Worm (Caenorhabditis elegans): ENCODE results near the gene Y39G8B.1.
"Not testable (repeated sequence)": the region's sequence is repeated elsewhere in the genome, so short reads cannot be mapped to it uniquely, and the experiment has no call there.

The Y39G8B.1 gene

DNA sequence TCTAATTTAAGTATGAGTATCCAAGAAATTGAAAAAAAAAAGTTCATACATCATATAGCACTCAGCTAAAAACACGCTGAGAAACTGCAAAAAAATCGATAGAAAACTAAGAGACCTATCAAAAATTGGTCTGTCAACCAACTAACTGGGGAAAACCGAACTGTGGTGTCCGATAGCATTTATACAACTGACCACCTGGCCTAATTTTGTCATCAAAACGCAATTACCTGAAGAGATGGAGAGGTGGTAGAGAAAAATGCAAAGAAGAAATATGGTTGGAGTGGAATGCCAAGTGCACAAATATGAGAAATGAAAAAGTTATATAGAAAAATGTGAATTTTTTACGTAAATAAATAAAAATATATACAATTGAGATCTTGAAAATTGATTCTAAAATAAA lies at the start of gene Y39G8B.1:
Gene Y39G8B.1, minus strand, starts transcription at position 299 of the 400 bp plus-strand sequence.
- no peak for TF ChIP-seq efl-1 (GFP tag; optimal IDR thresholded peaks at IDR 0.05)
- TF ChIP-seq Y79H2A.3 (GFP tag; conservative IDR thresholded peaks at IDR 0.05), result no peak
- no peak for TF ChIP-seq ztf-18 (tag; optimal IDR thresholded peaks at IDR 0.05)
- TF ChIP-seq F55B11.4 (tag; optimal IDR thresholded peaks at IDR 0.05; ENCODE audit: borderline replicate concordance, insufficient read depth), result no peak
- TF ChIP-seq attf-3 (GFP tag; conservative IDR thresholded peaks at IDR 0.05), result no peak
- TF ChIP-seq somi-1 (GFP tag; optimal IDR thresholded peaks at IDR 0.05), result no peak
- no peak for TF ChIP-seq egrh-3 (GFP tag; IDR thresholded peaks at IDR 0.05)
- TF ChIP-seq dpff-1 (tag; optimal IDR thresholded peaks at IDR 0.05), result no peak
- TF ChIP-seq atf-7 (tag; optimal IDR thresholded peaks at IDR 0.05), result no peak
- TF ChIP-seq Y95B8A.8 (GFP tag; IDR thresholded peaks at IDR 0.05), result no peak
- no peak for TF ChIP-seq snpc-3.4 (tag; optimal IDR thresholded peaks at IDR 0.05)
- peak; percentile 52 to 64 for TF ChIP-seq let-607 (tag; optimal IDR thresholded peaks at IDR 0.05)
- TF ChIP-seq hlh-12 (tag; optimal IDR thresholded peaks at IDR 0.05), result no peak
- TF ChIP-seq ztf-26 (tag; optimal IDR thresholded peaks at IDR 0.05), result no peak
- TF ChIP-seq B0019.2 (GFP tag; conservative IDR thresholded peaks at IDR 0.05), result no peak
- no peak for TF ChIP-seq tbx-9 (tag; optimal IDR thresholded peaks at IDR 0.05; ENCODE audit: borderline replicate concordance)
- TF ChIP-seq tlf-1 (GFP tag; optimal IDR thresholded peaks at IDR 0.05), result no peak
- TF ChIP-seq gei-17 (GFP tag; optimal IDR thresholded peaks at IDR 0.05), result no peak
- no peak for TF ChIP-seq tbp1 (GFP tag; optimal IDR thresholded peaks at IDR 0.05)
- TF ChIP-seq sdz-38 (tag; optimal IDR thresholded peaks at IDR 0.05), result no peak
- TF ChIP-seq Y53F4B.3 (GFP tag; IDR thresholded peaks at IDR 0.05), result no peak
- TF ChIP-seq nhr-80 (tag; optimal IDR thresholded peaks at IDR 0.05), result peak; percentile 55
- TF ChIP-seq snpc-4 (GFP tag; optimal IDR thresholded peaks at IDR 0.05), result no peak
- peak in 1 of 4 experiments; percentile 8 for TF ChIP-seq snpc-4 (tag; optimal IDR thresholded peaks at IDR 0.05)
- TF ChIP-seq pha-4 (tag; optimal IDR thresholded peaks at IDR 0.05), result no peak
- no peak for TF ChIP-seq madf-8 (GFP tag; conservative IDR thresholded peaks at IDR 0.05)

DNA sequence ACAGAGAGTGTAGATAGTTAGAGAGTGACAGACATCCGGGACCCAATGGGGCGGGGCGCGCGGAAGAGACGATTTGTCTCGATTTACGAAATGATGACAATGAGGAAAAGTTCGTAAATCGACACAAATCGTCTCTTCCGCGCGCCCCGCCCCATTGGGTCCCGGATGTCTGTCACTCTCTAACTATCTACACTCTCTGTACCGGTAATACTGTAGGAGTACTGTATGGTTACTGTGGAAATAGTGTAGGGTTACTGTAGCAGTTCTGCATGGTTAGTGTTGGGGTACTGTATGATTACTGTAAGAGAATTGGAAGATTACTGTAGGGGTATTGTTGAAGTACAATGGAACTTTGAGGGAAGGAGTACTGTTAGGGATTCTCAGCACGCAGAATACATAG lies 47.6 kb upstream of the Y39G8B.1 start, which contains the start of gene F01D5.10:
Gene F01D5.10, minus strand, starts transcription at position 101 of the 400 bp plus-strand sequence.
- TF ChIP-seq lir-1 (GFP tag; conservative IDR thresholded peaks at IDR 0.05); ztf-25 (GFP tag; IDR thresholded peaks at IDR 0.05); egrh-3 (GFP tag; IDR thresholded peaks at IDR 0.05): not testable (repeated sequence)

DNA sequence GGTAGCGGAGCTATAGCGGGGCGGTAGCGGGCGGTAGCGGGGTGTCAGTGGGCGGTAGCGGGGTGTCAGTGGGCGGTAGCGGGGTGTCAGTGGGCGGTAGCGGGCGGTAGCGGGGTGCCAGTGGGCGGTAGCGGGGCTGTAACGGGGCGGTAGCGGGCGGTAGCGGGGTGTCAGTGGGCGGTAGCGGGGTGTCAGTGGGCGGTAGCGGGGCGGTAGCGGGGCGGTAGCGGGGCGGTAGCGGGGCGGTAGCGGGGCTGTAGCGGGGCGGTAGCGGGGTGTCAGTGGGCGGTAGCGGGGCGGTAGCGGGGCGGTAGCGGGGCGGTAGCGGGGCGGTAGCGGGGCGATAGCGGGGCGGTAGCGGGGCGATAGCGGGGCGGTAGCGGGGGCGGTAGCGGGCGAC lies 46.0 kb upstream of the Y39G8B.1 start:
- TF ChIP-seq rcor-1 (GFP tag; IDR thresholded peaks at IDR 0.05) (peak; percentile 8; the same call in 1 of the 2 replicates), attf-6 (GFP tag; IDR thresholded peaks at IDR 0.05) (0 out of 2 replicates have a peak, but pooled peaks have one; percentile 30), F37B4.10 (GFP tag; IDR thresholded peaks at IDR 0.05) (0 out of 2 replicates have a peak, but pooled peaks have one; percentile 83), ztf-25 (GFP tag; IDR thresholded peaks at IDR 0.05) (peak; percentile 81), sea-2 (GFP tag; IDR thresholded peaks at IDR 0.05) (peak; percentile 68; the same call in 1 of the 2 replicates), zfh-2 (GFP tag; conservative IDR thresholded peaks at IDR 0.05) (peak; percentile 96), F52B5.7 (tag; optimal IDR thresholded peaks at IDR 0.05) (peak; percentile 18), K11D2.4 (GFP tag; IDR thresholded peaks at IDR 0.05) (0 out of 2 replicates have a peak, but pooled peaks have one; percentile 19), lag-1 (GFP tag; IDR thresholded peaks at IDR 0.05) (0 out of 2 replicates have a peak, but pooled peaks have one; percentile 43), Y79H2A.3 (GFP tag; conservative IDR thresholded peaks at IDR 0.05) (0 out of 2 replicates have a peak, but pooled peaks have one; percentile 15), lin-26 (GFP tag; IDR thresholded peaks at IDR 0.05) (0 out of 2 replicates have a peak, but pooled peaks have one; percentile 75), cebp-2 (GFP tag; IDR thresholded peaks at IDR 0.05) (peak; percentile 88; the same call in 1 of the 2 replicates), egrh-3 (GFP tag; IDR thresholded peaks at IDR 0.05) (peak; percentile 100), mcd-1 (GFP tag; IDR thresholded peaks at IDR 0.05) (peak; percentile 61), attf-3 (GFP tag; conservative IDR thresholded peaks at IDR 0.05) (peak; percentile 67), ekl-4 (GFP tag; IDR thresholded peaks at IDR 0.05) (peak; percentile 56), bed-2 (GFP tag; IDR thresholded peaks at IDR 0.05) (0 out of 2 replicates have a peak, but pooled peaks have one; percentile 27), nfyb-1 (GFP tag; IDR thresholded peaks at IDR 0.05) (0 out of 2 replicates have a peak, but pooled peaks have one; percentile 27), ets-4 (GFP tag; optimal IDR thresholded peaks at IDR 0.05) (peak; percentile 13), attf-5 (GFP tag; optimal IDR thresholded peaks at IDR 0.05) (peak; percentile 14), F10E7.11 (tag; optimal IDR thresholded peaks at IDR 0.05) (peak; percentile 2), egl-44 (GFP tag; IDR thresholded peaks at IDR 0.05) (peak; percentile 45; the same call in 1 of the 2 replicates)
